Fruit fly (Drosophila melanogaster): ENCODE results near the gene Or22a.

Gene Or22a

dm6 chr2L:1556697-1557564 is 36.6 kb downstream of the Or22a start (continued):
- TF ChIP-seq pzg (GFP tag; optimal IDR thresholded peaks at IDR 0.05) (no peak), CG4282 (GFP tag; optimal IDR thresholded peaks at IDR 0.05) (no peak), Xrp1 (GFP tag; IDR thresholded peaks at IDR 0.05) (peak; percentile 59), Antp (GFP tag; optimal IDR thresholded peaks at IDR 0.05) (no peak), CG12155 (GFP tag; optimal IDR thresholded peaks at IDR 0.05) (no peak), az2 (GFP tag; optimal IDR thresholded peaks at IDR 0.05) (peak; percentile 17), CG12071 (GFP tag; optimal IDR thresholded peaks at IDR 0.05) (no peak), chif (GFP tag; optimal IDR thresholded peaks at IDR 0.05) (no peak)

- TF ChIP-seq Rfx (GFP tag; IDR thresholded peaks at IDR 0.05) = no peak
- TF ChIP-seq Dek (tag; optimal IDR thresholded peaks at IDR 0.05) = no peak
- TF ChIP-seq ftz-f1 (GFP tag; optimal IDR thresholded peaks at IDR 0.05) = no peak
- peak; percentile 13 for TF ChIP-seq CG1603 (tag; optimal IDR thresholded peaks at IDR 0.05)
- no peak for TF ChIP-seq Fer1 (GFP tag; optimal IDR thresholded peaks at IDR 0.05)
- no peak for TF ChIP-seq CG18476 (GFP tag; optimal IDR thresholded peaks at IDR 0.05)
- TF ChIP-seq CG1529 (GFP tag; optimal IDR thresholded peaks at IDR 0.05) = no peak
- no peak for TF ChIP-seq ATbp (GFP tag; optimal IDR thresholded peaks at IDR 0.05)
- no peak for TF ChIP-seq CG6272 (GFP tag; IDR thresholded peaks at IDR 0.05)
- no peak for TF ChIP-seq Camta (GFP tag; optimal IDR thresholded peaks at IDR 0.05)
- no peak for TF ChIP-seq insv (GFP tag; optimal IDR thresholded peaks at IDR 0.05)
- no peak for TF ChIP-seq Dip3 (GFP tag; optimal IDR thresholded peaks at IDR 0.05)
- peak; percentile 2 for TF ChIP-seq CG2120 (GFP tag; optimal IDR thresholded peaks at IDR 0.05)
- no peak for TF ChIP-seq CG7372 (GFP tag; IDR thresholded peaks at IDR 0.05)
- no peak for TF ChIP-seq rib (GFP tag; IDR thresholded peaks at IDR 0.05)
- peak; percentile 39 for TF ChIP-seq CG9932 (GFP tag; IDR thresholded peaks at IDR 0.05)
- peak; percentile 20; the same call in 1 of the 2 replicates for TF ChIP-seq CG14441 (GFP tag; IDR thresholded peaks at IDR 0.05)
- TF ChIP-seq crp (GFP tag; optimal IDR thresholded peaks at IDR 0.05) = no peak
- TF ChIP-seq tio (GFP tag; optimal IDR thresholded peaks at IDR 0.05) = peak; percentile 28
- peak; percentile 9 for TF ChIP-seq Sox102F (GFP tag; optimal IDR thresholded peaks at IDR 0.05)
- TF ChIP-seq CG5180 (GFP tag; optimal IDR thresholded peaks at IDR 0.05) = no peak
- peak; percentile 26; the same call in 1 of the 2 replicates for TF ChIP-seq Drgx (GFP tag; IDR thresholded peaks at IDR 0.05)
- TF ChIP-seq fru (optimal IDR thresholded peaks at IDR 0.05) = no peak
- no peak for TF ChIP-seq prd (optimal IDR thresholded peaks at IDR 0.05)
- TF ChIP-seq prd (GFP tag; IDR thresholded peaks at IDR 0.05) = peak; percentile 57; the same call in 2 of the 3 replicates
- no peak for TF ChIP-seq Kr (GFP tag; optimal IDR thresholded peaks at IDR 0.05)
- TF ChIP-seq cwo (GFP tag; optimal IDR thresholded peaks at IDR 0.05) = no peak
- TF ChIP-seq vfl (GFP tag; optimal IDR thresholded peaks at IDR 0.05) = no peak
- no peak for TF ChIP-seq salm (tag; optimal IDR thresholded peaks at IDR 0.05)
- no peak for TF ChIP-seq Neu2 (GFP tag; optimal IDR thresholded peaks at IDR 0.05; ENCODE audit: borderline replicate concordance)
- no peak for TF ChIP-seq CG11247 (GFP tag; IDR thresholded peaks at IDR 0.05)
- TF ChIP-seq gem (tag; optimal IDR thresholded peaks at IDR 0.05) = peak; percentile 18
- 0 out of 3 replicates have a peak, but pooled peaks have one; percentile 6 for TF ChIP-seq dysf (GFP tag; IDR thresholded peaks at IDR 0.05)
- TF ChIP-seq CG16815 (GFP tag; optimal IDR thresholded peaks at IDR 0.05) = no peak
- no peak for TF ChIP-seq CG17385 (GFP tag; optimal IDR thresholded peaks at IDR 0.05)
- no peak for TF ChIP-seq Blimp-1 (GFP tag; optimal IDR thresholded peaks at IDR 0.05)
- no peak for TF ChIP-seq oc (tag; optimal IDR thresholded peaks at IDR 0.05)
- TF ChIP-seq ind (GFP tag; optimal IDR thresholded peaks at IDR 0.05) = peak; percentile 4
- peak; percentile 48 for TF ChIP-seq slbo (GFP tag; IDR thresholded peaks at IDR 0.05)
- no peak for TF ChIP-seq hkb (optimal IDR thresholded peaks at IDR 0.05)
- no peak for TF ChIP-seq hkb (GFP tag; IDR thresholded peaks at IDR 0.05)
Observed at dm6 chr2L:1557927-1558326, 37.6 kb downstream of the Or22a start.
